Worm (Caenorhabditis elegans) whole organism, L2 larva: Measurements from ENCODE around the gene bus-2.

ENCODE experiments used
- C34F6.9 ChIP-seq: fragments of 150-350 bp; optimal IDR thresholded peaks from 2 replicates; lab custom pipeline; 2014; ENCODE audit warnings: missing biosample characterization, missing genetic modification characterization
- F13H6.1 ChIP-seq: sonication (generic microtip); optimal IDR thresholded peaks from 2 replicates; lab custom pipeline; 2016; ENCODE audit warnings: missing genetic modification characterization, missing compliant biosample characterization
- R02D3.7 ChIP-seq: fragments of 150-350 bp; optimal IDR thresholded peaks from 2 replicates; lab custom pipeline; 2014; ENCODE audit warnings: missing biosample characterization, missing genetic modification characterization
- aly-2 ChIP-seq: fragments of 150-350 bp; optimal IDR thresholded peaks from 2 replicates; lab custom pipeline; 2014; ENCODE audit warnings: missing biosample characterization, missing genetic modification characterization
- ama-1 ChIP-seq: fragments of 150-350 bp; optimal IDR thresholded peaks from 2 replicates; lab custom pipeline; 2018; ENCODE audit warnings: inconsistent platforms
- blmp-1 ChIP-seq: sonication (generic microtip); optimal IDR thresholded peaks from 2 replicates; lab custom pipeline; 2017; ENCODE audit warnings: missing genetic modification characterization, mild to moderate bottlenecking, missing compliant biosample characterization, antibody characterized with exemption, moderate library complexity; ENCODE audit not compliant: insufficient read depth
- ceh-82 ChIP-seq: fragments of 150-350 bp; optimal IDR thresholded peaks from 2 replicates; lab custom pipeline; 2014; ENCODE audit warnings: missing biosample characterization, missing genetic modification characterization
- crh-2 ChIP-seq: sonication (generic microtip); optimal IDR thresholded peaks from 2 replicates; lab custom pipeline; 2017; ENCODE audit warnings: missing biosample characterization, missing genetic modification characterization
- elt-1 ChIP-seq: fragments of 150-350 bp; optimal IDR thresholded peaks from 2 replicates; lab custom pipeline; 2014; ENCODE audit warnings: missing biosample characterization, missing genetic modification characterization
- elt-3 ChIP-seq: sonication (generic microtip); optimal IDR thresholded peaks from 2 replicates; lab custom pipeline; 2017; ENCODE audit warnings: missing biosample characterization, missing genetic modification characterization
- gmeb-1 ChIP-seq: fragments of 150-350 bp; optimal IDR thresholded peaks from 2 replicates; lab custom pipeline; 2014; ENCODE audit warnings: missing biosample characterization, missing genetic modification characterization
- lin-11 ChIP-seq: fragments of 150-350 bp; sonication (generic microtip); optimal IDR thresholded peaks from 2 replicates; lab custom pipeline; 2014; ENCODE audit warnings: missing biosample characterization, missing genetic modification characterization, inconsistent platforms, mixed read lengths
- lin-39 ChIP-seq: fragments of 150-350 bp; optimal IDR thresholded peaks from 2 replicates; lab custom pipeline; 2014; ENCODE audit warnings: missing biosample characterization, missing genetic modification reagents, missing genetic modification characterization
- lsy-2 ChIP-seq, 2 experiments: fragments of 150-350 bp in 1 of 2; sonication (generic microtip) in 1 of 2; optimal IDR thresholded peaks; 2 replicates each; lab custom pipeline; 2014 to 2017; ENCODE audit warnings: missing biosample characterization in 2 of 2, missing genetic modification characterization in 2 of 2
- mab-5 ChIP-seq: fragments of 150-350 bp; optimal IDR thresholded peaks from 2 replicates; lab custom pipeline; 2014; ENCODE audit warnings: missing biosample characterization, missing genetic modification characterization
- mbf-1 ChIP-seq: sonication (generic microtip); optimal IDR thresholded peaks from 2 replicates; lab custom pipeline; 2017; ENCODE audit warnings: missing biosample characterization, missing genetic modification characterization
- mdl-1 ChIP-seq, 2 experiments: fragments of 150-350 bp in 1 of 2; sonication (generic microtip) in 1 of 2; optimal IDR thresholded peaks; 2 replicates each; lab custom pipeline; 2017; ENCODE audit warnings: missing biosample characterization in 2 of 2, missing genetic modification characterization in 2 of 2
- nhr-10 ChIP-seq: sonication (generic microtip); optimal IDR thresholded peaks from 2 replicates; lab custom pipeline; 2017; ENCODE audit warnings: missing biosample characterization, missing genetic modification characterization
- nhr-11 ChIP-seq: fragments of 150-350 bp; optimal IDR thresholded peaks from 2 replicates; lab custom pipeline; 2014; ENCODE audit warnings: missing biosample characterization, missing genetic modification characterization
- nhr-129 ChIP-seq: fragments of 150-350 bp; optimal IDR thresholded peaks from 2 replicates; lab custom pipeline; 2014; ENCODE audit warnings: missing biosample characterization, missing genetic modification characterization
- nhr-21 ChIP-seq: fragments of 150-350 bp; optimal IDR thresholded peaks from 2 replicates; lab custom pipeline; 2014; ENCODE audit warnings: missing biosample characterization, missing genetic modification characterization
- nhr-23 ChIP-seq: fragments of 150-350 bp; optimal IDR thresholded peaks from 2 replicates; lab custom pipeline; 2014; ENCODE audit warnings: missing biosample characterization, missing genetic modification reagents, missing genetic modification characterization
- nhr-25 ChIP-seq: fragments of 150-350 bp; sonication (generic microtip); optimal IDR thresholded peaks from 3 replicates; lab custom pipeline; 2014; ENCODE audit warnings: missing biosample characterization, missing genetic modification characterization
- nhr-77 ChIP-seq: fragments of 150-350 bp; optimal IDR thresholded peaks from 2 replicates; lab custom pipeline; 2014; ENCODE audit warnings: missing biosample characterization, missing genetic modification characterization
- sem-4 ChIP-seq: fragments of 150-350 bp; optimal IDR thresholded peaks from 2 replicates; lab custom pipeline; 2014; ENCODE audit warnings: missing biosample characterization, missing genetic modification reagents, missing genetic modification characterization
- skn-1 ChIP-seq: sonication (generic microtip); optimal IDR thresholded peaks from 2 replicates; lab custom pipeline; 2017; ENCODE audit warnings: missing biosample characterization, missing genetic modification characterization
- sma-3 ChIP-seq: sonication (generic microtip); optimal IDR thresholded peaks from 2 replicates; lab custom pipeline; 2016; ENCODE audit warnings: missing genetic modification reagents, missing genetic modification characterization, missing compliant biosample characterization
- sma-9 ChIP-seq, 2 experiments: fragments of 150-350 bp in 1 of 2; sonication (generic microtip) in 1 of 2; optimal IDR thresholded peaks; 2 replicates each; lab custom pipeline; 2014 to 2016; ENCODE audit warnings: missing genetic modification characterization in 2 of 2, mild to moderate bottlenecking in 1 of 2, missing biosample characterization in 1 of 2, missing compliant biosample characterization in 1 of 2, missing genetic modification reagents in 1 of 2, moderate library complexity in 1 of 2
- snpc-4 ChIP-seq: fragments of 150-350 bp; optimal IDR thresholded peaks from 2 replicates; lab custom pipeline; 2014; ENCODE audit warnings: missing biosample characterization, missing genetic modification characterization
- unc-62 ChIP-seq: fragments of 150-350 bp; optimal IDR thresholded peaks from 2 replicates; lab custom pipeline; 2014; ENCODE audit warnings: missing biosample characterization, missing genetic modification reagents, missing genetic modification characterization
- zag-1 ChIP-seq: fragments of 150-350 bp; optimal IDR thresholded peaks from 2 replicates; lab custom pipeline; 2014; ENCODE audit warnings: missing biosample characterization, missing genetic modification characterization
- ztf-1 ChIP-seq: fragments of 200-800 bp; sonication (Bioruptor generic); conservative IDR thresholded peaks from 2 replicates; pipeline ENCODE4 v1.3.6; 2022; ENCODE audit warnings: missing genetic modification characterization, missing compliant biosample characterization
- ztf-11 ChIP-seq: sonication (generic microtip); optimal IDR thresholded peaks from 2 replicates; lab custom pipeline; 2017; ENCODE audit warnings: missing biosample characterization, missing genetic modification characterization
- ztf-4 ChIP-seq: fragments of 150-350 bp; optimal IDR thresholded peaks from 2 replicates; lab custom pipeline; 2014; ENCODE audit warnings: missing biosample characterization, missing genetic modification characterization

The bus-2 gene

DNA sequence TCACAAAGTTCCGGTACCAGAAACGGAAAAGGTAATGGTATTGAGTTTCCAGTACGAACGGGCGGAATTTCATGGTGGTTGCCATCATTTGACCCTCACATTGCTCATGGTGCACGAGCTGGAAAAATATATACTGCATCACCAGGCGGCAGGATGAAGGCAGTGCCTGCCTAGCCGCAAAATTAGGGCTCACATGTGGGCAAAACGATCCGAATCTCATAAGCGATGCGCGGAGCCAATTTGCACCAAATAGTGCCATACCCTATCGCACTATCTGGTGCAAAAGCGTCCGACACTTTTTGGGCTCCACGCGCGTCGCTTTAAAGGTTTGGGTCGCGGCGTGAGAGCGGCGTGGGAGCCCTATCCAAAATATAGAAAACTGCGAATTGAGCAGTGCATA lies 20.5 kb upstream of the bus-2 start:
- TF ChIP-seq unc-62 (GFP tag; lab: Kevin White, UChicago) (no peak), aly-2 (no peak), F13H6.1 (no peak), ztf-4 (tag; lab: Kevin White, UChicago) (no peak), nhr-21 (tag; lab: Kevin White, UChicago) (no peak), nhr-11 (tag; lab: Kevin White, UChicago) (no peak), mdl-1 (tag; optimal IDR thresholded peaks at IDR 0.05; lab: Kevin White, UChicago) (no peak)

ce11 chrIV:1682066-1682465 lies 17.6 kb upstream of the bus-2 start, which contains the start of gene Y41D4B.24:
Gene Y41D4B.24 (minus strand): TSS chrIV:1682166.
- TF ChIP-seq lsy-2 (tag; optimal IDR thresholded peaks at IDR 0.05; lab: Kevin White, UChicago), result no peak
- TF ChIP-seq, all 48 proteins: peak for 0

DNA sequence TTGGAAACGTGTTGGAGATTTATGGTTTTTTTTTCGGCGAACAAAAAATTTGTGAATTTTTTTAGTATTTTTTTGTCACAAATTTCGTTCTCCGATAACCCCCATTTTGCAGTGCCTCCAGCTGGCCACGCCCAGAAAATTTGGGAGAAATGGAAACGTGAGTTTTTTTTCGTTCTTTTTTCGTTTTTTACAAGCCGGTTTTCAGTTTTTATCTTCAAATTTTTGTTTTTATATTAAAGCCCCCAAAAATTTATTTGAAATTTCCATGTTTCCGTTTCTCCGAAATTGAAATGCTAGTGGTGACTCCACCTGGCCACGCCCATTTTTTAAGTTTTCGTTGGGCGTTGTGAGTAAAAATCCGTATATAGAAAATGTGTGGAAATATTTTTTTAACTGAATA lies 12.5 kb upstream of the bus-2 start:
- no peak for TF ChIP-seq crh-2 (tag; lab: Kevin White, UChicago)
- no peak for TF ChIP-seq nhr-25 (tag; lab: Kevin White, UChicago)
- no peak for TF ChIP-seq mdl-1 (tag; optimal IDR thresholded peaks at IDR 0.05; lab: Kevin White, UChicago)
- no peak for TF ChIP-seq sma-3
- TF ChIP-seq R02D3.7 (tag; lab: Kevin White, UChicago), result no peak
- no peak for TF ChIP-seq elt-3 (tag; lab: Kevin White, UChicago)
- TF ChIP-seq blmp-1 (tag; lab: Kevin White, UChicago), result no peak
- TF ChIP-seq nhr-129, result no peak
- no peak for TF ChIP-seq mbf-1
- TF ChIP-seq nhr-77 (tag; lab: Kevin White, UChicago), result no peak
- no peak for TF ChIP-seq gmeb-1
- no peak for TF ChIP-seq nhr-23 (tag; lab: Kevin White, UChicago)
- no peak for TF ChIP-seq skn-1
- no peak for TF ChIP-seq zag-1 (tag; lab: Kevin White, UChicago)
- no peak for TF ChIP-seq sem-4 (tag; lab: Kevin White, UChicago)
- TF ChIP-seq C34F6.9 (tag; lab: Kevin White, UChicago), result no peak

DNA sequence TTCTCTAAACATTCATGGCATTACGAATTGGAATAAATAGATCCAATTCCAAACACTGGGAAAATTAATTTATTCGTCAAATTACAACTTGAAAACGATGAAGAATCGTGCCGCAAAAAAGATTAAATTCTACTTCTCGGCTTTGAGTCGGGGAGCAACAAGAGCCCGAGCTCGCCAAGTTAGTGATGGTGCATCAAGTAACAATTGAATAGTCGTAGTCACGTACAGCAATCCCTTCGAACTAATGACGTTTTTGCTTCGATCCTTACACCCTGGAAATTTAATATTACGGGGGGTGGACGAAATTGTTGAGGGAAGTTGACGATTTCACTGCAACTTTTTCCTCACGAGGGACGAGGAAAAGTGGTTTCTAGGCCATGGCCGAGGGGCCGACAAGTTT lies 8.0 kb upstream of the bus-2 start:
- TF ChIP-seq lsy-2 (tag; optimal IDR thresholded peaks at IDR 0.05; lab: Kevin White, UChicago) (no peak), nhr-23 (tag; lab: Kevin White, UChicago) (no peak), lin-39 (tag; lab: Kevin White, UChicago) (no peak), mbf-1 (no peak), ztf-4 (tag; lab: Kevin White, UChicago) (no peak), crh-2 (tag; lab: Kevin White, UChicago) (no peak), sma-9 (GFP tag; optimal IDR thresholded peaks at IDR 0.05; lab: Kevin White, UChicago) (no peak), sma-9 (tag; optimal IDR thresholded peaks at IDR 0.05; lab: Kevin White, UChicago) (no peak), zag-1 (tag; lab: Kevin White, UChicago) (no peak), ztf-11 (tag; lab: Kevin White, UChicago) (no peak), snpc-4 (tag; lab: Kevin White, UChicago) (no peak), ceh-82 (tag; lab: Kevin White, UChicago) (no peak), nhr-10 (tag; lab: Kevin White, UChicago) (no peak), blmp-1 (tag; lab: Kevin White, UChicago) (no peak), sma-3 (no peak), nhr-25 (tag; lab: Kevin White, UChicago) (no peak)

ce11 chrIV:1706996-1707395 lies 7.3 kb downstream of the bus-2 start, which contains the start of gene K08D12.4:
Gene K08D12.4 (plus strand): TSS chrIV:1707296.
- TF ChIP-seq R02D3.7 (tag; lab: Kevin White, UChicago), result no peak
- TF ChIP-seq blmp-1 (tag; lab: Kevin White, UChicago), result no peak
- TF ChIP-seq nhr-25 (tag; lab: Kevin White, UChicago), result no peak
- no peak for TF ChIP-seq ama-1 (lab: Kevin White, UChicago)
- TF ChIP-seq nhr-129, result no peak
- TF ChIP-seq elt-1 (tag; lab: Kevin White, UChicago), result no peak
- TF ChIP-seq sem-4 (tag; lab: Kevin White, UChicago), result no peak
- no peak for TF ChIP-seq mab-5 (tag; lab: Kevin White, UChicago)
- TF ChIP-seq lin-11 (tag; lab: Kevin White, UChicago), result no peak
- no peak for TF ChIP-seq skn-1
- no peak for TF ChIP-seq elt-3 (tag; lab: Kevin White, UChicago)
- TF ChIP-seq mdl-1 (tag; optimal IDR thresholded peaks at IDR 0.05; lab: Kevin White, UChicago), result no peak
- no peak for TF ChIP-seq crh-2 (tag; lab: Kevin White, UChicago)
- TF ChIP-seq nhr-23 (tag; lab: Kevin White, UChicago), result no peak
- no peak for TF ChIP-seq ztf-1 (GFP tag; lab: Robert Waterston, UW)
- no peak for TF ChIP-seq zag-1 (tag; lab: Kevin White, UChicago)
